Worm (Caenorhabditis elegans) whole organism, early embryonic: Measurements from ENCODE around the gene F21C10.7.

Source experiments
- B0310.2 ChIP-seq: sonication (generic microtip); optimal IDR thresholded peaks from 2 replicates; lab custom pipeline; 2016; ENCODE audit warnings: mild to moderate bottlenecking, missing genetic modification characterization, missing compliant biosample characterization
- F13C5.2 ChIP-seq: sonication (generic microtip); optimal IDR thresholded peaks from 2 replicates; lab custom pipeline; 2017; ENCODE audit warnings: mild to moderate bottlenecking, missing genetic modification characterization, inconsistent platforms, missing compliant biosample characterization
- aly-1 ChIP-seq: sonication (generic microtip); optimal IDR thresholded peaks from 2 replicates; lab custom pipeline; 2016; ENCODE audit warnings: missing genetic modification characterization, missing compliant biosample characterization
- ama-1 ChIP-seq: fragments of 150-350 bp; optimal IDR thresholded peaks from 2 replicates; lab custom pipeline; 2014
- ceh-13 ChIP-seq: fragments of 200-800 bp; sonication (Bioruptor generic); optimal IDR thresholded peaks from 2 replicates; lab custom pipeline; 2018; ENCODE audit warnings: mild to moderate bottlenecking, missing genetic modification characterization, missing compliant biosample characterization
- ceh-36 ChIP-seq: sonication (generic microtip); optimal IDR thresholded peaks from 2 replicates; lab custom pipeline; 2016; ENCODE audit warnings: missing genetic modification characterization, inconsistent platforms, missing compliant biosample characterization
- ets-7 ChIP-seq: sonication (generic microtip); optimal IDR thresholded peaks from 2 replicates; lab custom pipeline; 2016; ENCODE audit warnings: missing genotype, missing genetic modification characterization, missing compliant biosample characterization
- flt-1 ChIP-seq: fragments of 200-800 bp; sonication (Bioruptor generic); IDR thresholded peaks from 2 replicates; pipeline ENCODE4 v1.3.6; 2022; ENCODE audit warnings: missing genetic modification characterization, missing compliant biosample characterization
- hmbx-1 ChIP-seq: sonication (generic microtip); optimal IDR thresholded peaks from 2 replicates; lab custom pipeline; 2016; ENCODE audit warnings: mild to moderate bottlenecking, missing genetic modification characterization, missing compliant biosample characterization
- hmg-4 ChIP-seq: fragments of 200-800 bp; sonication (Bioruptor generic); optimal IDR thresholded peaks from 2 replicates; lab custom pipeline; 2018; ENCODE audit warnings: mild to moderate bottlenecking, missing genetic modification characterization, missing compliant biosample characterization
- hnd-1 ChIP-seq: sonication (generic microtip); optimal IDR thresholded peaks from 2 replicates; lab custom pipeline; 2016; ENCODE audit warnings: missing genetic modification characterization, missing compliant biosample characterization
- pes-1 ChIP-seq: fragments of 200-800 bp; sonication (Bioruptor generic); IDR thresholded peaks from 2 replicates; pipeline ENCODE4 v1.3.6; 2022; ENCODE audit warnings: missing genetic modification reagents, missing genetic modification characterization, missing compliant biosample characterization
- scrt-1 ChIP-seq: fragments of 200-800 bp; sonication (Bioruptor generic); IDR thresholded peaks from 2 replicates; pipeline ENCODE4 v1.3.6; 2022; ENCODE audit warnings: missing genetic modification characterization, missing compliant biosample characterization
- sea-1 ChIP-seq: fragments of 200-800 bp; sonication (Bioruptor generic); conservative IDR thresholded peaks from 2 replicates; pipeline ENCODE4 v1.3.6; 2022; ENCODE audit warnings: missing genetic modification characterization, missing compliant biosample characterization
- tbx-11 ChIP-seq: fragments of 200-800 bp; sonication (Bioruptor generic); IDR thresholded peaks from 2 replicates; pipeline ENCODE4 v1.3.6; 2022; ENCODE audit warnings: missing genetic modification characterization, missing compliant biosample characterization
- tbx-37 ChIP-seq: fragments of 200-800 bp; sonication (Bioruptor generic); conservative IDR thresholded peaks from 2 replicates; pipeline ENCODE4 v1.3.6; 2022; ENCODE audit warnings: missing genetic modification reagents, missing genetic modification characterization, missing compliant biosample characterization
- tra-4 ChIP-seq: sonication (generic microtip); optimal IDR thresholded peaks from 2 replicates; lab custom pipeline; 2017; ENCODE audit warnings: missing genetic modification characterization, missing compliant biosample characterization

The F21C10.7 gene

ce11 chrV:9074360-9074834 lies 38.2 kb upstream of the F21C10.7 start:
- TF ChIP-seq tra-4 (tag; lab: Kevin White, UChicago), result no peak
- TF ChIP-seq F13C5.2 (tag; lab: Kevin White, UChicago), result no peak
- no peak for TF ChIP-seq hnd-1 (tag; lab: Kevin White, UChicago)
- TF ChIP-seq tbx-37 (GFP tag; lab: Robert Waterston, UW), result no peak
- TF ChIP-seq scrt-1 (GFP tag; lab: Robert Waterston, UW), result no peak
- no peak for TF ChIP-seq ets-7

ce11 chrV:9075827-9076226 lies 36.7 kb upstream of the F21C10.7 start:
- TF ChIP-seq pes-1 (GFP tag; lab: Robert Waterston, UW) (no peak), flt-1 (GFP tag; lab: Robert Waterston, UW) (no peak), scrt-1 (GFP tag; lab: Robert Waterston, UW) (no peak), F13C5.2 (tag; lab: Kevin White, UChicago) (no peak), hnd-1 (tag; lab: Kevin White, UChicago) (no peak), aly-1 (tag; lab: Kevin White, UChicago) (no peak), tra-4 (tag; lab: Kevin White, UChicago) (no peak), ets-7 (no peak), ceh-13 (GFP tag; lab: Kevin White, UChicago) (no peak), B0310.2 (tag; lab: Kevin White, UChicago) (no peak), tbx-11 (GFP tag; lab: Robert Waterston, UW) (no peak), tbx-37 (GFP tag; lab: Robert Waterston, UW) (no peak), hmg-4 (GFP tag; lab: Kevin White, UChicago) (no peak), hmbx-1 (tag; lab: Kevin White, UChicago) (no peak), sea-1 (GFP tag; lab: Robert Waterston, UW) (no peak), ceh-36 (tag; lab: Kevin White, UChicago) (no peak), ama-1 (lab: Kevin White, UChicago) (no peak)

- no peak for TF ChIP-seq tbx-37 (GFP tag; lab: Robert Waterston, UW)
- TF ChIP-seq ama-1 (lab: Kevin White, UChicago), result no peak
- no peak for TF ChIP-seq hnd-1 (tag; lab: Kevin White, UChicago)
- TF ChIP-seq ets-7, result no peak
Measured at ce11 chrV:9076273-9076672, 36.3 kb upstream of the F21C10.7 start, which contains the start of gene T27E4.7. TSS of gene T27E4.7 (minus strand) at chrV:9076322.

- TF ChIP-seq ets-7 (no peak), pes-1 (GFP tag; lab: Robert Waterston, UW) (no peak), sea-1 (GFP tag; lab: Robert Waterston, UW) (no peak), tbx-11 (GFP tag; lab: Robert Waterston, UW) (no peak), ceh-36 (tag; lab: Kevin White, UChicago) (no peak), flt-1 (GFP tag; lab: Robert Waterston, UW) (no peak), ceh-13 (GFP tag; lab: Kevin White, UChicago) (no peak), B0310.2 (tag; lab: Kevin White, UChicago) (no peak), hmbx-1 (tag; lab: Kevin White, UChicago) (no peak), tbx-37 (GFP tag; lab: Robert Waterston, UW) (no peak)
Measured at ce11 chrV:9078067-9078581, 34.4 kb upstream of the F21C10.7 start.

- TF ChIP-seq ets-7 (no peak), hnd-1 (tag; lab: Kevin White, UChicago) (no peak), aly-1 (tag; lab: Kevin White, UChicago) (no peak), sea-1 (GFP tag; lab: Robert Waterston, UW) (no peak), tbx-11 (GFP tag; lab: Robert Waterston, UW) (no peak), ceh-13 (GFP tag; lab: Kevin White, UChicago) (no peak), scrt-1 (GFP tag; lab: Robert Waterston, UW) (no peak), F13C5.2 (tag; lab: Kevin White, UChicago) (no peak), ama-1 (lab: Kevin White, UChicago) (no peak), flt-1 (GFP tag; lab: Robert Waterston, UW) (no peak), tbx-37 (GFP tag; lab: Robert Waterston, UW) (no peak), hmg-4 (GFP tag; lab: Kevin White, UChicago) (no peak), pes-1 (GFP tag; lab: Robert Waterston, UW) (no peak)
Measured at ce11 chrV:9078815-9079525, 33.6 kb upstream of the F21C10.7 start.

- TF ChIP-seq F13C5.2 (tag; lab: Kevin White, UChicago) (no peak), tbx-37 (GFP tag; lab: Robert Waterston, UW) (no peak), hnd-1 (tag; lab: Kevin White, UChicago) (no peak), hmg-4 (GFP tag; lab: Kevin White, UChicago) (no peak), ets-7 (no peak), scrt-1 (GFP tag; lab: Robert Waterston, UW) (no peak), ama-1 (lab: Kevin White, UChicago) (no peak), aly-1 (tag; lab: Kevin White, UChicago) (no peak), ceh-36 (tag; lab: Kevin White, UChicago) (no peak), flt-1 (GFP tag; lab: Robert Waterston, UW) (no peak), hmbx-1 (tag; lab: Kevin White, UChicago) (no peak), tbx-11 (GFP tag; lab: Robert Waterston, UW) (no peak), sea-1 (GFP tag; lab: Robert Waterston, UW) (no peak), tra-4 (tag; lab: Kevin White, UChicago) (no peak), ceh-13 (GFP tag; lab: Kevin White, UChicago) (no peak)
Measured at ce11 chrV:9079965-9080432, 32.6 kb upstream of the F21C10.7 start.
